Fruit fly (Drosophila melanogaster) whole organism, embryonic: ENCODE results near the gene Lsp2.

Experiments used
- CG10147 ChIP-seq: fragments of 200-800 bp; sonication (Bioruptor generic); optimal IDR thresholded peaks from 2 replicates; lab custom pipeline; 2019; ENCODE audit warnings: missing biosample characterization, mild to moderate bottlenecking, missing genetic modification characterization, moderate library complexity
- CG10267 ChIP-seq: fragments of 200-800 bp; sonication (Bioruptor generic); optimal IDR thresholded peaks from 2 replicates; lab custom pipeline; 2018; ENCODE audit warnings: missing biosample characterization, mild to moderate bottlenecking, missing genetic modification characterization, moderate library complexity
- CG10543 ChIP-seq: fragments of 200-800 bp; sonication (Bioruptor generic); optimal IDR thresholded peaks from 3 replicates; lab custom pipeline; 2017; ENCODE audit warnings: missing biosample characterization, mild to moderate bottlenecking, missing genetic modification characterization, moderate library complexity
- CG11398 ChIP-seq: fragments of 200-800 bp; sonication (Bioruptor generic); optimal IDR thresholded peaks from 2 replicates; lab custom pipeline; 2016; ENCODE audit warnings: missing biosample characterization, missing genetic modification characterization
- CG11504 ChIP-seq: fragments of 200-800 bp; sonication (Bioruptor generic); optimal IDR thresholded peaks from 3 replicates; lab custom pipeline; 2019; ENCODE audit warnings: missing biosample characterization, mild to moderate bottlenecking, missing genetic modification characterization, moderate library complexity
- CG11695 ChIP-seq: fragments of 200-800 bp; sonication (Bioruptor generic); IDR thresholded peaks from 3 replicates; pipeline ENCODE4 v1.3.6; 2022; ENCODE audit warnings: missing biosample characterization, missing genetic modification characterization
- CG11723 ChIP-seq: fragments of 200-800 bp; sonication (Bioruptor generic); optimal IDR thresholded peaks from 2 replicates; lab custom pipeline; 2017; ENCODE audit warnings: missing biosample characterization, mild to moderate bottlenecking, missing genetic modification characterization
- CG14710 ChIP-seq: fragments of 200-800 bp; sonication (Bioruptor generic); optimal IDR thresholded peaks from 3 replicates; lab custom pipeline; 2019; ENCODE audit warnings: missing biosample characterization, mild to moderate bottlenecking, missing genetic modification characterization, moderate library complexity
- CG1529 ChIP-seq: fragments of 200-800 bp; sonication (Bioruptor generic); optimal IDR thresholded peaks from 3 replicates; lab custom pipeline; 2018; ENCODE audit warnings: missing biosample characterization, missing genetic modification characterization
- CG15479 ChIP-seq: fragments of 200-800 bp; sonication (Bioruptor generic); optimal IDR thresholded peaks from 3 replicates; lab custom pipeline; 2019; ENCODE audit warnings: missing biosample characterization, mild to moderate bottlenecking, missing genetic modification characterization, moderate library complexity
- CG1647 ChIP-seq: fragments of 200-800 bp; sonication (Bioruptor generic); optimal IDR thresholded peaks from 3 replicates; lab custom pipeline; 2016; ENCODE audit warnings: missing biosample characterization, missing genetic modification characterization
- CG17829 ChIP-seq: fragments of 200-800 bp; optimal IDR thresholded peaks from 2 replicates; lab custom pipeline; 2019; ENCODE audit warnings: missing biosample characterization, mild to moderate bottlenecking, missing genetic modification characterization, moderate library complexity
- CG2199 ChIP-seq: fragments of 200-800 bp; sonication (Bioruptor generic); IDR thresholded peaks from 3 replicates; pipeline ENCODE4 v1.3.6; 2022; ENCODE audit warnings: missing biosample characterization, missing genetic modification characterization
- CG30403 ChIP-seq: fragments of 200-800 bp; sonication (Bioruptor generic); optimal IDR thresholded peaks from 3 replicates; lab custom pipeline; 2016; ENCODE audit warnings: missing biosample characterization, missing genetic modification characterization
- CG31388 ChIP-seq: fragments of 200-800 bp; sonication (Bioruptor generic); optimal IDR thresholded peaks from 2 replicates; lab custom pipeline; 2016; ENCODE audit warnings: missing biosample characterization, missing genetic modification characterization
- CG31441 ChIP-seq: fragments of 200-800 bp; sonication (Bioruptor generic); IDR thresholded peaks from 2 replicates; pipeline ENCODE4 v1.3.6; 2022; ENCODE audit warnings: missing biosample characterization, missing genetic modification characterization
- CG34376 ChIP-seq: fragments of 200-800 bp; sonication (Bioruptor generic); optimal IDR thresholded peaks from 2 replicates; lab custom pipeline; 2018; ENCODE audit warnings: missing biosample characterization, mild to moderate bottlenecking, missing genetic modification characterization
- CG3726 ChIP-seq: fragments of 200-800 bp; sonication (Bioruptor generic); IDR thresholded peaks from 3 replicates; pipeline ENCODE4, ENCODE4 v1.3.6; 2022; ENCODE audit warnings: missing biosample characterization, missing genetic modification characterization
- CG3995 ChIP-seq: fragments of 200-800 bp; sonication (Bioruptor generic); optimal IDR thresholded peaks from 3 replicates; lab custom pipeline; 2016; ENCODE audit warnings: missing biosample characterization, missing genetic modification characterization
- CG4360 ChIP-seq: fragments of 200-800 bp; sonication (Bioruptor generic); IDR thresholded peaks from 2 replicates; pipeline ENCODE4 v1.3.6; 2022; ENCODE audit warnings: missing biosample characterization, missing genetic modification characterization
- CG4707 ChIP-seq: fragments of 200-800 bp; sonication (Bioruptor generic); optimal IDR thresholded peaks from 2 replicates; lab custom pipeline; 2018; ENCODE audit warnings: missing biosample characterization, mild to moderate bottlenecking, missing genetic modification characterization, moderate library complexity
- CG7745 ChIP-seq: fragments of 200-800 bp; sonication (Bioruptor generic); optimal IDR thresholded peaks from 2 replicates; lab custom pipeline; 2018; ENCODE audit warnings: missing biosample characterization, mild to moderate bottlenecking, missing genetic modification characterization, moderate library complexity
- CG7928 ChIP-seq: fragments of 200-800 bp; sonication (Bioruptor generic); optimal IDR thresholded peaks from 2 replicates; lab custom pipeline; 2017; ENCODE audit warnings: missing biosample characterization, mild to moderate bottlenecking, missing genetic modification characterization
- CG8089 ChIP-seq: fragments of 200-800 bp; sonication (Bioruptor generic); optimal IDR thresholded peaks from 3 replicates; lab custom pipeline; 2016; ENCODE audit warnings: missing biosample characterization, missing genetic modification characterization
- CG8478 ChIP-seq: fragments of >200 bp; optimal IDR thresholded peaks from 2 replicates; lab custom pipeline; 2018
- CG9817 ChIP-seq: fragments of 200-800 bp; sonication (Bioruptor generic); optimal IDR thresholded peaks from 2 replicates; lab custom pipeline; 2018; ENCODE audit warnings: missing biosample characterization, mild to moderate bottlenecking, missing genetic modification characterization, moderate library complexity
- H15 ChIP-seq: fragments of 200-800 bp; sonication (Bioruptor generic); IDR thresholded peaks from 3 replicates; pipeline ENCODE4 v1.3.6; 2022; ENCODE audit warnings: missing biosample characterization, missing genetic modification characterization
- HHEX ChIP-seq: fragments of 200-800 bp; sonication (Bioruptor generic); optimal IDR thresholded peaks from 3 replicates; lab custom pipeline; 2017; ENCODE audit warnings: missing biosample characterization, mild to moderate bottlenecking, missing genetic modification characterization, missing genetic modification reagents
- Pdp1 ChIP-seq, 2 experiments: fragments of 200-800 bp; sonication (Bioruptor generic); optimal IDR thresholded peaks; 3 replicates each; lab custom pipeline; 2016; ENCODE audit warnings: missing biosample characterization in 2 of 2, missing genetic modification characterization in 2 of 2, mild to moderate bottlenecking in 1 of 2, moderate library complexity in 1 of 2
- Rfx ChIP-seq: fragments of 200-800 bp; sonication (Bioruptor generic); IDR thresholded peaks from 2 replicates; pipeline ENCODE4 v1.3.6; 2022; ENCODE audit warnings: missing biosample characterization, missing genetic modification characterization
- Xbp1 ChIP-seq: fragments of 200-800 bp; sonication (Bioruptor generic); optimal IDR thresholded peaks from 3 replicates; lab custom pipeline; 2016; ENCODE audit warnings: missing biosample characterization, mild to moderate bottlenecking, missing genetic modification characterization
- amos ChIP-seq: fragments of 200-800 bp; sonication (Bioruptor generic); IDR thresholded peaks from 2 replicates; pipeline ENCODE4 v1.3.6; 2022; ENCODE audit warnings: missing biosample characterization, missing genetic modification characterization; ENCODE audit not compliant: partially characterized antibody
- aop ChIP-seq: fragments of 200-800 bp; sonication (Bioruptor generic); IDR thresholded peaks from 2 replicates; pipeline ENCODE4 v1.3.6; 2022; ENCODE audit warnings: missing biosample characterization, missing genetic modification characterization
- az2 ChIP-seq: fragments of 200-800 bp; sonication (Bioruptor generic); optimal IDR thresholded peaks from 3 replicates; lab custom pipeline; 2016; ENCODE audit warnings: missing biosample characterization, missing genetic modification characterization
- danr ChIP-seq: fragments of 200-800 bp; sonication (Bioruptor generic); IDR thresholded peaks from 2 replicates; pipeline ENCODE4 v1.3.6; 2022; ENCODE audit warnings: missing biosample characterization, missing genetic modification characterization
- dysf ChIP-seq: fragments of 200-800 bp; sonication (Bioruptor generic); IDR thresholded peaks from 3 replicates; pipeline ENCODE4 v1.3.6; 2022; ENCODE audit warnings: missing biosample characterization, missing genetic modification characterization
- gcm2 ChIP-seq: fragments of 200-800 bp; sonication (Bioruptor generic); optimal IDR thresholded peaks from 2 replicates; lab custom pipeline; 2016; ENCODE audit warnings: missing biosample characterization, missing genetic modification characterization
- gsb-n ChIP-seq: fragments of 200-800 bp; sonication (Bioruptor generic); optimal IDR thresholded peaks from 3 replicates; lab custom pipeline; 2018; ENCODE audit warnings: missing biosample characterization, mild to moderate bottlenecking, missing genetic modification characterization
- mam ChIP-seq: fragments of 200-800 bp; sonication (Bioruptor generic); optimal IDR thresholded peaks from 3 replicates; lab custom pipeline; 2016; ENCODE audit warnings: missing biosample characterization, missing genetic modification characterization
- oc ChIP-seq: fragments of 200-800 bp; sonication (Bioruptor generic); optimal IDR thresholded peaks from 2 replicates; lab custom pipeline; 2018; ENCODE audit warnings: missing biosample characterization, mild to moderate bottlenecking, missing genetic modification characterization, moderate library complexity
- otp ChIP-seq: fragments of 200-800 bp; sonication (Bioruptor generic); IDR thresholded peaks from 3 replicates; pipeline ENCODE4, ENCODE4 v1.3.6; 2022; ENCODE audit warnings: missing biosample characterization, missing genetic modification characterization
- pnt ChIP-seq: fragments of 200-800 bp; sonication (Bioruptor generic); optimal IDR thresholded peaks from 3 replicates; lab custom pipeline; 2016; ENCODE audit warnings: missing biosample characterization, missing genetic modification characterization
- pros ChIP-seq: fragments of 200-800 bp; sonication (Bioruptor generic); optimal IDR thresholded peaks from 3 replicates; lab custom pipeline; 2019; ENCODE audit warnings: missing biosample characterization, mild to moderate bottlenecking, missing genetic modification characterization, moderate library complexity
- pzg ChIP-seq: fragments of 200-800 bp; sonication (Bioruptor generic); optimal IDR thresholded peaks from 3 replicates; lab custom pipeline; 2018; ENCODE audit warnings: missing biosample characterization, mild to moderate bottlenecking, missing genetic modification characterization, moderate library complexity
- repo ChIP-seq: fragments of 200-800 bp; sonication (Bioruptor generic); optimal IDR thresholded peaks from 2 replicates; lab custom pipeline; 2016; ENCODE audit warnings: missing biosample characterization, missing genetic modification characterization
- rib ChIP-seq: fragments of 200-800 bp; sonication (Bioruptor generic); IDR thresholded peaks from 2 replicates; pipeline ENCODE4 v1.3.6; 2022; ENCODE audit warnings: missing biosample characterization, missing genetic modification characterization
- sens ChIP-seq: fragments of 200-800 bp; sonication (Bioruptor generic); peaks from one replicate; lab custom pipeline; 2016; ENCODE audit warnings: missing biosample characterization, missing genetic modification characterization
- slou ChIP-seq: fragments of 200-800 bp; sonication (Bioruptor generic); optimal IDR thresholded peaks from 3 replicates; lab custom pipeline; 2016; ENCODE audit warnings: missing biosample characterization, missing genetic modification characterization
- ssp ChIP-seq: fragments of 200-800 bp; sonication (Bioruptor generic); IDR thresholded peaks from 2 replicates; pipeline ENCODE4 v1.3.6; 2022; ENCODE audit warnings: missing biosample characterization, missing genetic modification characterization
- trem ChIP-seq: fragments of 200-800 bp; optimal IDR thresholded peaks from 3 replicates; lab custom pipeline; 2019; ENCODE audit warnings: missing biosample characterization, mild to moderate bottlenecking, missing genetic modification characterization, moderate library complexity
- tx ChIP-seq: fragments of 200-800 bp; sonication (Bioruptor generic); optimal IDR thresholded peaks from 2 replicates; lab custom pipeline; 2016; ENCODE audit warnings: missing biosample characterization, missing genetic modification characterization
- wek ChIP-seq: fragments of 200-800 bp; sonication (Bioruptor generic); optimal IDR thresholded peaks from 3 replicates; lab custom pipeline; 2018; ENCODE audit warnings: missing biosample characterization, mild to moderate bottlenecking, missing genetic modification characterization, moderate library complexity

Gene Lsp2

DNA sequence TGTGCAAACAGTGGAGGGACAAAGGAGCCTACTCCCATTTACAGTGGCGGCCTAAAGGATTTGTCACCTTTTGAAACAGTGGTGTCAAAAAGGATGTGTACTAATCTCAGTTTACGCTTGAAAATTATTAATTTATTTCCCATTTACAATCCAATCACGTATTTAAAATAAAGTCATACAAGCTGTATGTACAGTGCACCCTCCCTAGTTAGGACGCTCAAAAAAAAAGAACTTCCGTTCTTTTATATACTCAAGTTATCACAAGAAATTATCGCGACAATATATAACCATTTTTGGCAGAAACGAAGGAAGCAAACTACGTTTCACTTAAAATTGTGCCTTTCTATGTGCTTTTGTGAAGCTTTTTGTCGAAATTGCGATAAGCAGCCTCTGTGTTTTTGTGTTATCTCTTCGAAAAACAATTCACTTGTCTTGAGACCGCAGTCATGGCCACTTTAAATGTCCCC lies 10.1 kb downstream of the Lsp2 start (continued):
- TF ChIP-seq oc (no peak), H15 (no peak), gsb-n (tag; lab: Kevin White, UChicago) (no peak), gcm2 (GFP tag; lab: Kevin White, UChicago) (peak; percentile 21), CG4707 (GFP tag; lab: Kevin White, UChicago) (no peak), CG15479 (GFP tag; lab: Kevin White, UChicago) (no peak), CG14710 (tag; lab: Kevin White, UChicago) (peak; percentile 17), CG17829 (tag; lab: Kevin White, UChicago) (peak; percentile 28), CG3726 (GFP tag; lab: Robert Waterston, UW) (no peak), CG3995 (peak; percentile 22), CG10267 (tag; lab: Kevin White, UChicago) (peak; percentile 23), trem (tag; lab: Kevin White, UChicago) (no peak), sens (GFP tag; lab: Kevin White, UChicago) (peak; percentile 78), aop (GFP tag; lab: Robert Waterston, UW) (no peak), Rfx (GFP tag; lab: Robert Waterston, UW) (peak; percentile 55), CG10147 (GFP tag; lab: Kevin White, UChicago) (no peak), mam (GFP tag; lab: Kevin White, UChicago) (peak; percentile 61), CG31388 (GFP tag; lab: Kevin White, UChicago) (no peak), wek (GFP tag; lab: Kevin White, UChicago) (no peak), CG11504 (tag; lab: Kevin White, UChicago) (no peak), CG11723 (GFP tag; lab: Kevin White, UChicago) (peak; percentile 20), danr (GFP tag; lab: Robert Waterston, UW) (no peak), CG1529 (GFP tag; lab: Kevin White, UChicago) (peak; percentile 1), amos (GFP tag; lab: Robert Waterston, UW) (no peak), CG9817 (tag; lab: Kevin White, UChicago) (peak; percentile 70), dysf (GFP tag; lab: Robert Waterston, UW) (peak; percentile 70), CG7928 (GFP tag; lab: Kevin White, UChicago) (no peak), pzg (GFP tag; lab: Kevin White, UChicago) (no peak), CG7745 (tag; lab: Kevin White, UChicago) (no peak), CG2199 (GFP tag; lab: Robert Waterston, UW) (no peak), Xbp1 (GFP tag; lab: Kevin White, UChicago) (peak; percentile 60), pnt (GFP tag; lab: Kevin White, UChicago) (peak; percentile 53), Pdp1 (GFP tag; optimal IDR thresholded peaks at IDR 0.05; lab: Kevin White, UChicago) (peak; percentile 38 to 40), CG1647 (GFP tag; lab: Kevin White, UChicago) (peak; percentile 7), rib (GFP tag; lab: Robert Waterston, UW) (no peak), CG34376 (peak; percentile 11), CG11398 (GFP tag; lab: Kevin White, UChicago) (no peak), HHEX (GFP tag; lab: Kevin White, UChicago) (peak; percentile 46), otp (no peak), CG11695 (no peak; the same call in 2 of the 3 replicates), tx (GFP tag; lab: Kevin White, UChicago) (peak; percentile 28), pros (no peak), slou (GFP tag; lab: Kevin White, UChicago) (no peak), CG31441 (GFP tag; lab: Robert Waterston, UW) (peak; percentile 43; the same call in 1 of the 2 replicates), ssp (GFP tag; lab: Robert Waterston, UW) (peak; percentile 45; the same call in 1 of the 2 replicates), az2 (GFP tag; lab: Kevin White, UChicago) (peak; percentile 35), CG8478 (no peak), CG8089 (GFP tag; lab: Kevin White, UChicago) (peak; percentile 8), repo (GFP tag; lab: Kevin White, UChicago) (no peak), CG10543 (peak; percentile 49), CG4360 (GFP tag; lab: Robert Waterston, UW) (no peak), CG30403 (GFP tag; lab: Kevin White, UChicago) (peak; percentile 56)
